Worm (Caenorhabditis elegans): ENCODE results near the gene dph-1.

dph-1 gene

ce11 chrIII:3735509-3736255, 29.0 kb downstream of the dph-1 start:
- TF ChIP-seq hlh-1 (tag; optimal IDR thresholded peaks at IDR 0.05) (peak; percentile 88), sptf-1 (tag; optimal IDR thresholded peaks at IDR 0.05) (peak; percentile 37), nhr-237 (tag; optimal IDR thresholded peaks at IDR 0.05) (no peak)

ce11 chrIII:3736302-3736701, 29.6 kb downstream of the dph-1 start, which contains the start of gene F34D10.4:
Gene F34D10.4, plus strand, starts transcription at chrIII:3736602.
- no peak for TF ChIP-seq bed-3 (GFP tag; optimal IDR thresholded peaks at IDR 0.05)
- TF ChIP-seq M03D4.4 (tag; optimal IDR thresholded peaks at IDR 0.05), result no peak
- TF ChIP-seq flh-1 (GFP tag; optimal IDR thresholded peaks at IDR 0.05), result no peak
- TF ChIP-seq ceh-39 (tag; optimal IDR thresholded peaks at IDR 0.05), result no peak
- no peak for TF ChIP-seq zip-8 (tag; optimal IDR thresholded peaks at IDR 0.05)
- TF ChIP-seq nhr-28 (tag; optimal IDR thresholded peaks at IDR 0.05), result no peak
- TF ChIP-seq ces-1 (GFP tag; optimal IDR thresholded peaks at IDR 0.05), result no peak
- TF ChIP-seq drap-1 (GFP tag; optimal IDR thresholded peaks at IDR 0.05), result no peak
- no peak for TF ChIP-seq mab-5 (tag; optimal IDR thresholded peaks at IDR 0.05)
- TF ChIP-seq cnd-1 (tag; optimal IDR thresholded peaks at IDR 0.05), result no peak
- TF ChIP-seq hlh-1 (tag; optimal IDR thresholded peaks at IDR 0.05), result no peak
- TF ChIP-seq nhr-2 (tag; optimal IDR thresholded peaks at IDR 0.05), result no peak
- TF ChIP-seq ztf-11 (tag; optimal IDR thresholded peaks at IDR 0.05), result no peak
- TF ChIP-seq ham-2 (GFP tag; optimal IDR thresholded peaks at IDR 0.05), result no peak
- no peak for TF ChIP-seq mep-1 (tag; optimal IDR thresholded peaks at IDR 0.05)
- TF ChIP-seq blmp-1 (tag; optimal IDR thresholded peaks at IDR 0.05), result no peak
- TF ChIP-seq mls-2 (tag; optimal IDR thresholded peaks at IDR 0.05), result no peak
- TF ChIP-seq unc-62 (GFP tag; optimal IDR thresholded peaks at IDR 0.05), result no peak
- no peak for TF ChIP-seq tbx-8 (GFP tag; optimal IDR thresholded peaks at IDR 0.05)

ce11 chrIII:3737742-3738141, 31.1 kb downstream of the dph-1 start:
- TF ChIP-seq zip-8 (tag; optimal IDR thresholded peaks at IDR 0.05) (no peak), nhr-12 (tag; optimal IDR thresholded peaks at IDR 0.05) (no peak), bed-3 (GFP tag; optimal IDR thresholded peaks at IDR 0.05) (no peak), blmp-1 (tag; optimal IDR thresholded peaks at IDR 0.05) (no peak), ceh-39 (tag; optimal IDR thresholded peaks at IDR 0.05) (no peak), hlh-1 (tag; optimal IDR thresholded peaks at IDR 0.05) (no peak), elt-3 (tag; optimal IDR thresholded peaks at IDR 0.05) (no peak), ztf-11 (tag; optimal IDR thresholded peaks at IDR 0.05) (no peak), lsy-2 (tag; optimal IDR thresholded peaks at IDR 0.05) (no peak), cnd-1 (tag; optimal IDR thresholded peaks at IDR 0.05) (no peak), lin-32 (GFP tag; optimal IDR thresholded peaks at IDR 0.05) (no peak), nhr-237 (tag; optimal IDR thresholded peaks at IDR 0.05) (no peak)

- no peak for TF ChIP-seq lin-13 (tag; optimal IDR thresholded peaks at IDR 0.05)
- TF ChIP-seq zip-8 (tag; optimal IDR thresholded peaks at IDR 0.05), result peak; percentile 90
- no peak for TF ChIP-seq unc-39 (tag; optimal IDR thresholded peaks at IDR 0.05)
- no peak for TF ChIP-seq sptf-1 (tag; optimal IDR thresholded peaks at IDR 0.05)
Measured at ce11 chrIII:3738331-3738730, 31.6 kb downstream of the dph-1 start.

ce11 chrIII:3742090-3742489, 35.4 kb downstream of the dph-1 start:
- TF ChIP-seq ham-2 (GFP tag; optimal IDR thresholded peaks at IDR 0.05) (no peak), tbx-8 (GFP tag; optimal IDR thresholded peaks at IDR 0.05) (no peak), lsy-2 (tag; optimal IDR thresholded peaks at IDR 0.05) (no peak), unc-62 (GFP tag; optimal IDR thresholded peaks at IDR 0.05) (no peak), elt-3 (tag; optimal IDR thresholded peaks at IDR 0.05) (no peak), zip-8 (tag; optimal IDR thresholded peaks at IDR 0.05) (no peak), nhr-28 (tag; optimal IDR thresholded peaks at IDR 0.05) (no peak), ceh-83 (GFP tag; optimal IDR thresholded peaks at IDR 0.05) (no peak), sptf-1 (tag; optimal IDR thresholded peaks at IDR 0.05) (no peak), unc-120 (tag; optimal IDR thresholded peaks at IDR 0.05; ENCODE audit: poor library complexity, severe bottlenecking) (no peak), unc-39 (tag; optimal IDR thresholded peaks at IDR 0.05) (no peak), mab-5 (tag; optimal IDR thresholded peaks at IDR 0.05) (no peak), nhr-12 (tag; optimal IDR thresholded peaks at IDR 0.05) (no peak), ces-1 (GFP tag; optimal IDR thresholded peaks at IDR 0.05) (no peak), M03D4.4 (tag; optimal IDR thresholded peaks at IDR 0.05) (no peak), pha-4 (tag; optimal IDR thresholded peaks at IDR 0.05) (no peak), ztf-11 (tag; optimal IDR thresholded peaks at IDR 0.05) (no peak), ceh-39 (tag; optimal IDR thresholded peaks at IDR 0.05) (no peak), bed-3 (GFP tag; optimal IDR thresholded peaks at IDR 0.05) (no peak), mep-1 (tag; optimal IDR thresholded peaks at IDR 0.05) (no peak)
